Fruit fly (Drosophila melanogaster): ENCODE results near the gene CG15544.

DNA sequence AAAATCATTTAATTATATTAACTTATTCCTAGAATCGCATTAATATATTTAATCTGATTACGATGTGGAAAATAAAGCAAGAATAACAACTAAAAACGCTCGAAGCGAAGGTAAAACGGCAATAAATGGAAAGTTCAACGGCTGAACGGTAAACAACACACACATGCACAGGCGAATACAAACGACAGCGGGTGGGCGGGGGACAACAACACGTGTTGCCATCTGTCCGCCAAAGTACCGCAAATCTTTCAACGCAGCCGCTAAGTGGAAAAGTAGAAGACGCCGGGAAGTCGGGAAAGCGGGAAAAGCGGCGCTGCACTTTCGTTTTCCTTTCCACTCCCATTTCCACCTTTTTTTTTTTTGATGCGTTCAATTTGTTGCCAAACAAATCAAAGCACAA lies 45.1 kb upstream of the CG15544 start:
- no peak for TF ChIP-seq CG10565 (GFP tag; optimal IDR thresholded peaks at IDR 0.05)
- TF ChIP-seq dm (GFP tag; optimal IDR thresholded peaks at IDR 0.05): no peak
- TF ChIP-seq B-H1 (GFP tag; IDR thresholded peaks at IDR 0.05): no peak
- no peak for TF ChIP-seq CG1233 (GFP tag; optimal IDR thresholded peaks at IDR 0.05)
- no peak for TF ChIP-seq ase (GFP tag; IDR thresholded peaks at IDR 0.05)
- no peak for TF ChIP-seq gem (tag; optimal IDR thresholded peaks at IDR 0.05)
- TF ChIP-seq Deaf1 (tag; optimal IDR thresholded peaks at IDR 0.05): no peak
- TF ChIP-seq CG14667 (GFP tag; IDR thresholded peaks at IDR 0.05): no peak

Data from whole organism, embryonic.